Fruit fly (Drosophila melanogaster) ovary, adult (tissue): ENCODE data around the gene Indy.

Experiments
- CG17801 ChIP-seq: fragments of 200-800 bp; optimal IDR thresholded peaks from 2 replicates; lab custom pipeline; 2019; ENCODE audit warnings: missing biosample characterization, mild to moderate bottlenecking, missing genetic modification characterization, moderate library complexity; ENCODE audit not compliant: partially characterized antibody

Gene Indy

DNA sequence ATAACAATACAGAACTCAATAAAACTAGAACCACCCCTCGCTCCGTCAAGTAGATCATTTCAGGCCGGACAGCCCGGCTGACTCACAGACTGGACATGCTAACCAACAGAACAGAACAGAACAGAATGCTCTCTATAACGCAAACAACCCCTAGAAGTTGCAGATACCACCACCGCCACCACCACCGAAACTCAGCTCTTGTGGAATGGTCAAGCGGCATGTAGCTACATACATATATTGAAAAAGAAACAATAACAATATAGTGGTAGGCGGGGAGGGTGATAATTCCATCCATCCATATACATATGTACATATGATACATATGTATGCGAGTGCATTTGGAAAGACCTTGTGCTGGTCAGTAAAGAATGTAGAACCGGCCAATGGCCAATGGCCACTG, 8.3 kb upstream of the Indy start:
- no peak for TF ChIP-seq CG17801

DNA sequence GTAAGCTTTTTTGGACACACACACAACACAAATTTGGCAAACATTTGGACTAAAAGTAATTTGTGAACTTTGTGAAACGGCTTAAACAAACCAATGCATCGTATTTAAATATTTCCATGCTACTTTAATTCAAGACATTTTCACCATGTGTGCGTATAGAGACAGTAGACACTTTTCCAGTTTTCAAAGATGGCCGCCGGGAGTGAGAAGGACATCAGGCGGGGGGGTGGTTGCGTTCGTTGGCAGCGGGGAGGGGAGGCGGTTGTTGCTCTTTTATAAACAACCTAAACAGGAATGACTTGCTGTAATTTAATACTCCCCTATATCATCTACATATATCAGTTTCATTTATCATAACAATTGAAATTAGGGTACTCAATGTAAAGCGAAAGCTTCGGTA, 7.4 kb upstream of the Indy start:
- TF ChIP-seq CG17801, result no peak

DNA sequence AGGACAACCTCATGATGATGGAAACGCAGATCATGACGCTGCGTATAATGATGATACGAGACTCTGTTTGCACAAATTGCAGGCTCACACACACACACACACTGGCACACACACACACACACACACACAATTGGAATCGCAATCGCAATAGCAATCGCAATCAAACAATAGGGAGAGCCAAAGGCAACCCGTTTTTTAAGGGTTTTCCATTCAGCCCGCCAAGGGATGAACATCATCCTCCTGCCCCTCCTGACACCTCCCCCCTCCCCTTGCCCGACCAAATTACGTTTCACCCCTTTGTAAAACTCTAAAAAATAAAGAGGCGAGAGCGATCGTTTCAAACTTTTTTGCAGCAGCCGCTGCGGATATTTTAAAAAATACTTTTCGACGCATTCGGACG, 6.2 kb upstream of the Indy start:
- no peak for TF ChIP-seq CG17801

DNA sequence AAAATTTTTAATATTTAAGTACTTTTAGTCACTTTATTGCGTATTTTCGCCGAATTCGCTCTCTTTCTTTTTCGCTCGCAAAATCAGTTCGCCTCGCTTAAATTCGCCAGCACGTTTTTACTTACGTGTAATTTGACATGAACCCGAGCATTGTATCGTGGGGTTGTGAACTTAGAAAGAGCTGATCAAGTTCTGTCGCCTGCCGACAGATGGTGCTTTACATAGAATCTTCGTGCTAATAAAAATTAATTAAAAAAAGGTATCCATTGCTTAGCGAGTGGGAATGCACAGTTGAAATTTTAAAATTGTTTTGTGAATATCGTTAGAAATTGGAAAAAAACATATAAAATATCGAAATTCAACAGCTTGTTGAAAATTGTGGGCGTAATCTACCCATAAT, 2.4 kb upstream of the Indy start:
- peak; percentile 36 for TF ChIP-seq CG17801

DNA sequence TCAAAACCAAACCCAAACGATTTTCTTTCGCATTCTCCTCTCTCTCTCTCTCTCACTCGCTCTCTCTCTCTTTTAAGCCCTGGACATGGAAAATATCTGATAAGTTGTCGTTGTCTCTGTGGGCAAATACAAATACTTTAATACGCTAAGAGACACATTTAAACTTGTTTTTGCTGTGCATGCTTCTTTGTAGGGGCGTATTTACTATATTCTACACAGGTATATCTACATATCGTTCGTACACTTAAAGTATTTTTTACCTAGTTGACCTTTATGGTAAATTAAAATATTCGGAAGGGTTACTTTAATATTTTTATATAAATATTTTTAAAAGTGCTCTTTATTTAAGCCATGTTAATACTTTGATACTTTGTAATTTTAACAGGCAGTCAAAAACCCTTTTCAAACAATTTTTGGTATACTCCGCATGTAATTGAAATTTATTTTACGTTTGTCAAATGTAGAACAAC, 240 bp upstream of the Indy start:
- no peak for TF ChIP-seq CG17801

DNA sequence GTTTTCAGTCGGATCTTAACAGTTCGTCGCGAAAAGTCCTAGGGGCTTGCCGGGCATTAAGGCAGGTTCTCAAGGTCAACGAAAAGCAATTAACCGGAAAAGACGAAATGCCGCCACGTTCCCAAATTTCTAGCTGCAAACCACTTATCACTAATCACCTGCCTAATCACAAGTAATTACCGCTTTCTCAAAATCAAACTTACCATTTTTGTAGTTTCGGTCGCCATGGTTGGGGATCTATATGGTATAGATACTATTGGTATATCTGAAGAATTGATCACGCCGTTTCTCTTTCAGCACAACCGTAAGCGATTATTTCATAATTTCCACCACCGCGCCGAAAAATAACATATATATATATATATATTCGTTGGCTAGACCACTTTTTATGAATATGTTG, 234 bp downstream of the Indy start:
- TF ChIP-seq CG17801, result no peak

DNA sequence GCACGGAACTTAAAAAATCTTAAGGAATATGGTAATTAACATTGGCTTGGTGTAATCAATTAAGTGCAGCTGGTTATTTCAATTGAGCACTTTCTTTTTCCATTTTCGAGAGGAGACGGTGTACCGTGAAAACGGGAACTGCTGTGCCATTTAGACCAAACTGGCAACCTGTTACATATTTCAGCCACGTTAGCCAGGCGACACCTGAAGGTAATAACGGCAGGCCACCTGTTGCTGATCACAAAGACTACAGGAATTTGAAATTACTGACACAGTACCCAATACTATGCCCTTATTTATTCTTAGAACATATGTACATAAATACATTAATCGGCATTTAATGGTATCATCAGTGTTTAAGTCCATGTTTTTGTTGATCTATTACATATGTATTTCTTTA, 3.8 kb downstream of the Indy start:
- TF ChIP-seq CG17801, result no peak

DNA sequence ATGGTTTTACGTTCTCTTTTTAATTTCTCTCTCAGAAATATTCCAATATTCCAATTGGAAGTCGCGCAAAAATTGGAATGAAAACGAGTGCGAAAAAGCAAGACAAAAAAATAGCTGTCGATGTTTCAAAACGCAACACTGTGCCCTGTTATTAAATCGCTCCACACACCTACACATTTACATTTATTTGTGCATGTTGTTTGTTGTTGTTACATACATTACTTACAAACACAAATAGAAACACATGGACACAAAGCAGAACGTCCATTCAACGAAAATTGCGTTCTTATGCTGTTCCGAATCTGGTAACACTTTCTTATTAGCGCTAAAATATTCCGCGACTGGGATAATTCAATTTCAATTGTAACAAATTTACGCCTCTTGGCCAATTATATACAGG, 4.8 kb downstream of the Indy start:
- TF ChIP-seq CG17801, result peak; percentile 18

DNA sequence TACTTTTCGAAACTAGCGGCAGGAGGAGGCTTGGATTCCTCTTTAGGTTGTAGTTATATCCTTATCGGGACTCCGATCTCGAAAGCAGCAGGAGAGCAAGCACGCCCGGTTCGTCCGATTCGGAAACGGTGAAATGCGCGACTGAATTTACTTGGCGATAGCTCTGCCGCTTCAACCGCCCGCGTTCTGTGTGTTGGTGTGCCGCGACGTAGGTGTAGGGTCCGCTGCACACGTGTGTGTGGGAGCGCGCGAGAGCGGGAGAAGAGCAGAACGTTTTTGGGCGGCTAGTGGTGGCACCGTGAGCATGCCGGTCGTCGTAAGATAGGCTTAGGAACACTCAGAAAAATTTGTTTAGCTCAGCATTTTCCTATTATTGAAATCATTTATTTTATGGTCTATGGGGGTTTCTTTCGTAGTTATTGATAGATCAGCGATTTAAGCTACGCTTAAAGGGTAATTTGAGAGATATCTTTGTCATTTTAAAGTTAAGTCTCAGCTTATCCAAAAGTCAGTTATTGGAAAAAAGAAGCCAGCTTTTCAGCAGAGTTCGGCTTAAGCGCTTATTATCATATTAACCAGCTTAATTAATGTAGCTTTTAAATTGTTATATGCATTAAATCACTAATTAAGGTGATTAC, 5.6 kb downstream of the Indy start:
- peak; percentile 66 for TF ChIP-seq CG17801

DNA sequence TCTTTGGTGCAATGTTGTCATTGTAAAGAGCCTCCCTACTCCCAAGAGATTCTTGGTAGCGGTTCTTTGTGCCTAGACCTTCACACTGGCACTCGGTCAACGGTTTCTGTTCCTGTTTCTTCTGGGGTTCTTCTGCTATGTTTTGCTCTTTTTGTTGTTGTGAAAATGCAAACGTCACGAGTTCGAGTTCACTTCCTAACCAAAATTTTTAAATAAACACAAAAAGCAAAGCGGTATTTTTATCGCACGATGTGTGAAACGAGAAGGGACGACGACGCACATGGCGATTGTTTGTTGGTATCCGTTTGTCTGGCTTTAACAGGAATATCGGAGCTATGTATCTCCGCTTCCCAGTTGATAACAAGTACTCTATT, 6.1 kb downstream of the Indy start:
- no peak for TF ChIP-seq CG17801

DNA sequence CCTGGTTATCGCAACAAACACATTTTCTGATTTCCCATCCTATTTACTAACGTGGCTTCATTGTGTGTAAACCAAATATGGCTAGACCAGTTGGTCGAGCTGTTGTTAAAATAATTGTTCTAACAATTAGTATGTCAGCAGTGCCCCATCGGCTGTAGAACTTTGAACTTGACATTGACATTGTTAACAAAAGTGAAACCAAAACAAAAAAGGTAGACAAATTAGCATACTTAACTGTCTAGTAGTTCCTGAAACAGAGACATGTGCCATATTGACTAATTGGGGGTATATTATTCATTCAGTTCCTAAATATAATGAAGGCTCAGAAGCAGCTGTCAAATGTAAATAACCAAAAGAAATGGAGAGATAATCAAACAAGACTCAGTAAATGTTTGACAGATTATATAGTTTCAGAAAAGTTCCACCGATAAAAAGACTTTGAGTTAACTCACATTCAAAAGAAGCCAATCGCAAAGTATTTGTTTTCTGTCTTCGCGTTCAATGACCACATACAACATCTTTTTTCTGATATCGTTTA, 8.3 kb downstream of the Indy start:
- no peak for TF ChIP-seq CG17801

DNA sequence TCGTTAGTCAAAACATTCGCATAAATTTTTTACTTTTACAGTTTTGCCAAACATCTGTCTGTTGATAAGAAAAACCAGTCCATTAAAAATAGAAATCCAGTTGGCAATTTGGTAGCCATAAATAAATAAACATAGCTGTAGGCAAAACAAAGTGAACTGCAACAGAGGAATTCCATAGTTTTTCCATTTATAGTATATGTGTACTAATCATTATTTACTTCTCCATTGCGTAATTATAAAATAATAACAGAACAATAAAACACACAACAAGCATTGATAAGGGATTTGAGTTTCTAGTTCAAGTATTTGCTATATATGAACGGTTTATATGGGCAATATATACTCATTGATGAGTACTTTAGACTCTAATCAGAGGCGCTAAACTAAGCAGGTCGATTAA, 9.4 kb downstream of the Indy start:
- TF ChIP-seq CG17801, result no peak

DNA sequence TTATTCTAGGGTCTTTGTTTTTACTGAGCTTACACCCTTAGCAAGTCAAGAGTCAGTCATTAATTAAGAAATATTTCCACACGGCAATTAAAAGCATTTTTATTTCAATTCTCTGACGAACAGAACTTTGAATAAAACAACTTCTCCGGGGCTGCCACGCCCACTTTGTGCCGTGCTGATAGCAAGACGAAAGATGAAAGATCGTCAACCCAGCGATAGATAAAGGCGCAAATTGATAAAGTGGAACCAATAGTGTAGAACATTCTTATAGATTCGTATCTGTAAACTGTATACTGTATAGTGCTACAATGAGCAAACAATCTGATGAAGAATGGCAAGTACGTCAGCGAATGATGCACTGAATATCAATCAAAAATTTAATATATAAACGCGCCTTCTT, 11.1 kb downstream of the Indy start:
- TF ChIP-seq CG17801, result no peak

DNA sequence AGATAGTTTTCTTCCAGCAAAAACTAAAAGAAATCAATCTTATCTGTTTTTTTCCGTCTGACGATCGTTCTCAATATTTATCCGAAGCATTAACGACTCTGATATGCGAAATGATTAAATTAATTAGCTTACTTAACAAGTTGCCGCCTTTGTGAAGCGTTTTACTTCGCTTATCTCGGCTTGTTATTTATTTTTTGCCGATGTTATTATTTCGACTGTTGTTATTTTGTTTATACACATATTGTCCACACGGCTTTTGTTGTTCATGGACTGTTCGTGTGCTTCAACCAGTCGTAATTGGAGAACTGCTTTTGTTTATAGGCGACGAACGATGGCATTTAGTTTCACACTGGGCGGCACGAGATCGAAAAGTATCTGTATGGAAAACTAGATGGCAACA, 12.8 kb downstream of the Indy start:
- TF ChIP-seq CG17801, result peak; percentile 9

DNA sequence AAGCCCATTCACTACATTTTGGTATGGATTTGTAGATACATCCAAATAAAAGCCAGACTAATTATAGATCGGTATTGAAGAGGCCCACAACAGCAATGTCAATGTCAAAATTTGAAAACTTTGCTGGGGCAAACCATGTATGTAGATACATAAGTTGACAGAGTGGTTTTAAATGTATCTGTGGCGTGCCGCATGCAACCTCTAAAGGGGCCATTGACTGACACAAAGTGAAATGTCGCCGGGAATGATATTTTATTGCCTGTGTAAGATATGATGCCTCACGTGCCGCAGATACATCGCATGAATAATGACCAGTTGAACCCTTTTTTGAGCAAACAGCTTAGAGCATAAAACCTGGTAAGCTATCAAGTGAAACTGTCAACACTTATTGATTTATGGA, 13.4 kb downstream of the Indy start:
- TF ChIP-seq CG17801, result no peak

DNA sequence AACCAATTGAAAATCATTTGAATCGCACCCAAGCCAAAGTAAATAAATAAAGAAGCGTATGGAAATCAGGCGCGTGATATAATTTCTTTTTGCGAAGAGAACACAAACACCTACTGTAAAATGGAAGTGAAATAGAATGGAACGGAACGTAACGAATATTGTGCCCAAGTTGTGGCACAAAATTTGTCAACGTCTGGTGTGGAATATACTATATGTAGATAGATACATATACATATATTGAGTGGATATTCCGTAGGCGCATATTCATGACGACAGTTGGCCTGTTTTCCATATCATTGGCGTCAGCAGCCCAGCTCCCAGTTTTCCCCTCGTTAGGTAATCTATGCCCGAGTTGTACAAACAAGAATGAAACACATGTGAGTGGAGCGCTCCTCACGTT, 13.9 kb downstream of the Indy start:
- TF ChIP-seq CG17801, result no peak

DNA sequence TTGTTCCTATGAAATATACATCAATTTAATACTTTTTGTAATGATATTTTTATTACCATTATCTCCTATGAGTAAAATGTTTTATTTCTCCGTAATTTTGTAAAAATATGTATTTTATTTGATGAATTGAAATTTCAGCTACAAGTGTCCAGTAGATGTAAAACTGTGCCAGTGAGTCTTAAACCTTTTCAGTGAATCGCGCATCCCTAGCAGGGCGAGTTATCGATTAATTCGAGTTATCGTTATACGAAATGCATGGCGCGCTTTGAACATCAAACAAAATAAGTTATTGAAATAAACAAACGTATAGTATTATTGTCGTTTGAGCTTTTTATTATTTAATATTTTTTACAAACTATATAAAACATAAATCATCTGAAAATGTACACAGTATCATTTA, 17.7 kb downstream of the Indy start:
- TF ChIP-seq CG17801, result no peak

DNA sequence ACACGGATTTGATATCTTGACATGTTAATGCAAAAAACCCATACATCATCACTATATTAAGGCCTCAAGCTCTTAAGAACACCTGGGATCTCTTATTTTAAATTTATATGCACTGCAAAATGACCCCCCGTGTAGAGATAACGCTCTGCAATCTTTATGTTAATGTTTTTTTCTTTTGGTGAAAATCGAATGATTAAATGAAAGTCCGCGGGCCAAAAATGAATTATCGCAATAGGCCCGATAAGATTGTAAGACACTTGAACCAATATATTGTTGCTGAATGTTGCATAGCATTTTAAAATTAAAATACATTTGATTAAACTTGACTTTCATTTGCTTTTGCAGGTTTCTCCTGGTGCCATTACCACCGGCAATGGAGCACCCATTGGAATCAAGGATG, 20.1 kb downstream of the Indy start:
- TF ChIP-seq CG17801, result no peak

DNA sequence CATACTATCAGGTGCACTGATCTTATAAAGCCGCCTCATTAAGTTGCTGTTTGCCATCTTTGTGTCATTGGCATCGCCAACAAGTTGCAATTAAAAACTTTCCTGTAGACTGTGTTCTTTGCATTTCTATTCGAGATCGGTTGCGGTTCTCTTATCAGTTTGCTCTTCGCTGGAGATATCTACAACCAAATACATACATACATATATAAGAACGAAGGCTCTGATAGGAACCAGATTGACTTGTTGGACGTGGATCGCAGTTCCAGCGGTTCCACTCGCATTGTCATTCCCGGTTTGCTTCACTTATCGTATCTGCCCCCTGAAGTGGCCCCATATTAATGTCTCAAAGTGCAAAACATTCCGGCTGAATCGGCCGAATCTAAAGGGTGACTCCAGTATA, 21.2 kb downstream of the Indy start:
- no peak for TF ChIP-seq CG17801
